Fruit fly (Drosophila melanogaster) whole organism, embryonic: ENCODE results near the gene ClpX.

Experiments
- Atf3 ChIP-seq: fragments of 200-800 bp; sonication (Bioruptor generic); optimal IDR thresholded peaks from 3 replicates; lab custom pipeline; 2016; ENCODE audit warnings: missing biosample characterization, missing genetic modification characterization
- Awh ChIP-seq: fragments of 200-800 bp; sonication (Bioruptor generic); IDR thresholded peaks from 2 replicates; pipeline ENCODE4, ENCODE4 v1.3.6; 2022; ENCODE audit warnings: missing biosample characterization, missing genetic modification characterization
- CG1024 ChIP-seq: fragments of 200-800 bp; sonication (Bioruptor generic); IDR thresholded peaks from 2 replicates; pipeline ENCODE4 v1.3.6; 2022; ENCODE audit warnings: missing biosample characterization, missing genetic modification characterization
- CG12391 ChIP-seq: fragments of 200-800 bp; sonication (Bioruptor generic); optimal IDR thresholded peaks from 3 replicates; lab custom pipeline; 2018; ENCODE audit warnings: missing biosample characterization, mild to moderate bottlenecking, missing genetic modification characterization, moderate library complexity
- CG14860 ChIP-seq: fragments of 200-800 bp; sonication (Bioruptor generic); IDR thresholded peaks from 3 replicates; pipeline ENCODE4 v1.3.6; 2022; ENCODE audit warnings: missing biosample characterization, missing genetic modification characterization; ENCODE audit not compliant: partially characterized antibody
- CG15269 ChIP-seq: fragments of 200-800 bp; sonication (Bioruptor generic); optimal IDR thresholded peaks from 2 replicates; lab custom pipeline; 2018; ENCODE audit warnings: missing biosample characterization, mild to moderate bottlenecking, missing genetic modification characterization, moderate library complexity
- CG1529 ChIP-seq: fragments of 200-800 bp; sonication (Bioruptor generic); optimal IDR thresholded peaks from 3 replicates; lab custom pipeline; 2018; ENCODE audit warnings: missing biosample characterization, missing genetic modification characterization
- CG18619 ChIP-seq: fragments of 200-800 bp; sonication (Bioruptor generic); optimal IDR thresholded peaks from 3 replicates; lab custom pipeline; 2017; ENCODE audit warnings: missing biosample characterization, mild to moderate bottlenecking, missing genetic modification characterization
- CG18764 ChIP-seq: fragments of 200-800 bp; sonication (Bioruptor generic); optimal IDR thresholded peaks from 3 replicates; lab custom pipeline; 2016; ENCODE audit warnings: missing biosample characterization, missing genetic modification characterization
- CG2120 ChIP-seq: fragments of 200-800 bp; sonication (Bioruptor generic); optimal IDR thresholded peaks from 3 replicates; lab custom pipeline; 2016; ENCODE audit warnings: missing biosample characterization, missing genetic modification characterization
- CG3726 ChIP-seq: fragments of 200-800 bp; sonication (Bioruptor generic); IDR thresholded peaks from 3 replicates; pipeline ENCODE4, ENCODE4 v1.3.6; 2022; ENCODE audit warnings: missing biosample characterization, missing genetic modification characterization
- CG4328 ChIP-seq: fragments of 200-800 bp; sonication (Bioruptor generic); optimal IDR thresholded peaks from 3 replicates; lab custom pipeline; 2017; ENCODE audit warnings: missing biosample characterization, missing genetic modification reagents, missing genetic modification characterization
- CG4854 ChIP-seq: fragments of 200-800 bp; sonication (Bioruptor generic); optimal IDR thresholded peaks from 2 replicates; lab custom pipeline; 2016; ENCODE audit warnings: missing biosample characterization, missing genetic modification characterization, inconsistent platforms
- CG6175 ChIP-seq: fragments of 200-800 bp; sonication (Bioruptor generic); IDR thresholded peaks from 3 replicates; pipeline ENCODE4 v1.3.6; 2022; ENCODE audit warnings: missing biosample characterization, missing genetic modification characterization
- CG6813 ChIP-seq: fragments of 200-800 bp; sonication (Bioruptor generic); optimal IDR thresholded peaks from 2 replicates; lab custom pipeline; 2017; ENCODE audit warnings: missing biosample characterization, missing genetic modification characterization, mild to moderate bottlenecking, moderate library complexity, missing genetic modification reagents
- CG7357 ChIP-seq: fragments of 200-800 bp; sonication (Bioruptor generic); IDR thresholded peaks from 3 replicates; pipeline ENCODE4 v1.3.6; 2022; ENCODE audit warnings: missing biosample characterization, missing genetic modification characterization
- CG8388 ChIP-seq: fragments of 200-800 bp; sonication (Bioruptor generic); optimal IDR thresholded peaks from 2 replicates; lab custom pipeline; 2019; ENCODE audit warnings: missing biosample characterization, mild to moderate bottlenecking, missing genetic modification characterization, moderate library complexity
- CkIIα-i1 ChIP-seq: fragments of 200-800 bp; sonication (Bioruptor generic); IDR thresholded peaks from 2 replicates; pipeline ENCODE4 v1.3.6; 2022; ENCODE audit warnings: missing biosample characterization, missing genetic modification characterization
- CoRest ChIP-seq: fragments of 200-800 bp; sonication (Bioruptor generic); optimal IDR thresholded peaks from 3 replicates; lab custom pipeline; 2018; ENCODE audit warnings: missing biosample characterization, mild to moderate bottlenecking, missing genetic modification characterization, moderate library complexity
- Deaf1 ChIP-seq: fragments of 200-800 bp; optimal IDR thresholded peaks from 3 replicates; lab custom pipeline; 2019; ENCODE audit warnings: missing biosample characterization, mild to moderate bottlenecking, missing genetic modification characterization, moderate library complexity
- Dll ChIP-seq: fragments of 200-800 bp; sonication (Bioruptor generic); IDR thresholded peaks from 4 replicates; pipeline ENCODE4 v1.3.6; 2022; ENCODE audit warnings: missing biosample characterization, missing genetic modification characterization; ENCODE audit not compliant: partially characterized antibody
- E2f2 ChIP-seq: fragments of 200-800 bp; sonication (Bioruptor generic); IDR thresholded peaks from 2 replicates; pipeline ENCODE4 v1.3.6; 2022; ENCODE audit warnings: missing biosample characterization, missing genetic modification characterization
- HHEX ChIP-seq: fragments of 200-800 bp; sonication (Bioruptor generic); optimal IDR thresholded peaks from 3 replicates; lab custom pipeline; 2017; ENCODE audit warnings: missing biosample characterization, mild to moderate bottlenecking, missing genetic modification characterization, missing genetic modification reagents
- HmgD ChIP-seq: fragments of 200-800 bp; sonication (Bioruptor generic); optimal IDR thresholded peaks from 3 replicates; lab custom pipeline; 2016; ENCODE audit warnings: missing biosample characterization, missing genetic modification characterization
- Hsf ChIP-seq: fragments of 200-800 bp; sonication (Bioruptor generic); optimal IDR thresholded peaks from 3 replicates; lab custom pipeline; 2016; ENCODE audit warnings: missing biosample characterization, missing genetic modification characterization
- Nf-YB ChIP-seq: fragments of 200-800 bp; sonication (Bioruptor generic); optimal IDR thresholded peaks from 3 replicates; lab custom pipeline; 2019; ENCODE audit warnings: missing biosample characterization, mild to moderate bottlenecking, missing genetic modification characterization, moderate library complexity
- Scr ChIP-seq: fragments of 200-800 bp; sonication (Bioruptor generic); IDR thresholded peaks from 2 replicates; pipeline ENCODE4 v1.3.6; 2022; ENCODE audit warnings: missing biosample characterization, missing genetic modification characterization; ENCODE audit not compliant: partially characterized antibody
- Spps ChIP-seq: fragments of 200-800 bp; sonication (Bioruptor generic); optimal IDR thresholded peaks from 2 replicates; lab custom pipeline; 2018; ENCODE audit warnings: missing biosample characterization, mild to moderate bottlenecking, missing genetic modification characterization
- Ssrp ChIP-seq: fragments of 200-800 bp; sonication (Bioruptor generic); optimal IDR thresholded peaks from 2 replicates; lab custom pipeline; 2018; ENCODE audit warnings: missing biosample characterization, mild to moderate bottlenecking, missing genetic modification characterization, moderate library complexity
- ac ChIP-seq: fragments of 200-800 bp; sonication (Bioruptor generic); optimal IDR thresholded peaks from 3 replicates; lab custom pipeline; 2017; ENCODE audit warnings: missing biosample characterization, mild to moderate bottlenecking, missing genetic modification characterization
- amos ChIP-seq: fragments of 200-800 bp; sonication (Bioruptor generic); IDR thresholded peaks from 2 replicates; pipeline ENCODE4 v1.3.6; 2022; ENCODE audit warnings: missing biosample characterization, missing genetic modification characterization; ENCODE audit not compliant: partially characterized antibody
- cas ChIP-seq: fragments of 200-800 bp; sonication (Bioruptor generic); IDR thresholded peaks from 2 replicates; pipeline ENCODE4 v1.3.6; 2022; ENCODE audit warnings: missing biosample characterization, missing genetic modification characterization
- chif ChIP-seq, 2 experiments: fragments of 200-800 bp; sonication (Bioruptor generic); optimal IDR thresholded peaks; 3 replicates each; lab custom pipeline; 2016; ENCODE audit warnings: missing biosample characterization in 2 of 2, missing genetic modification characterization in 2 of 2
- danr ChIP-seq: fragments of 200-800 bp; sonication (Bioruptor generic); IDR thresholded peaks from 2 replicates; pipeline ENCODE4 v1.3.6; 2022; ENCODE audit warnings: missing biosample characterization, missing genetic modification characterization
- dati ChIP-seq: fragments of 200-800 bp; sonication (Bioruptor generic); IDR thresholded peaks from 2 replicates; pipeline ENCODE4 v1.3.6; 2022; ENCODE audit warnings: missing biosample characterization, missing genetic modification characterization
- disco-r ChIP-seq: fragments of 200-800 bp; sonication (Bioruptor generic); optimal IDR thresholded peaks from 2 replicates; lab custom pipeline; 2016; ENCODE audit warnings: missing biosample characterization, missing genetic modification characterization
- dmrt11E ChIP-seq: fragments of 200-800 bp; sonication (Bioruptor generic); optimal IDR thresholded peaks from 3 replicates; lab custom pipeline; 2018; ENCODE audit warnings: missing biosample characterization, mild to moderate bottlenecking, missing genetic modification characterization, moderate library complexity
- esg ChIP-seq: fragments of 200-800 bp; sonication (Bioruptor generic); conservative IDR thresholded peaks from 2 replicates; pipeline ENCODE4 v1.3.6; 2022; ENCODE audit warnings: missing biosample characterization, missing genetic modification characterization
- fd3F ChIP-seq: fragments of 200-800 bp; sonication (Bioruptor generic); optimal IDR thresholded peaks from 2 replicates; lab custom pipeline; 2018; ENCODE audit warnings: missing biosample characterization, mild to moderate bottlenecking, missing genetic modification characterization, moderate library complexity
- jumu ChIP-seq: fragments of 200-800 bp; sonication (Bioruptor generic); optimal IDR thresholded peaks from 3 replicates; lab custom pipeline; 2016; ENCODE audit warnings: missing biosample characterization, missing genetic modification characterization
- klu ChIP-seq: fragments of 200-800 bp; sonication (Bioruptor generic); IDR thresholded peaks from 2 replicates; pipeline ENCODE4 v1.3.6; 2022; ENCODE audit warnings: missing biosample characterization, missing genetic modification characterization
- kni ChIP-seq: fragments of 200-800 bp; sonication (Bioruptor generic); optimal IDR thresholded peaks from 3 replicates; lab custom pipeline; 2017; ENCODE audit warnings: mild to moderate bottlenecking, missing biosample characterization, missing genetic modification reagents, missing genetic modification characterization
- pb ChIP-seq: fragments of 200-800 bp; sonication (Bioruptor generic); optimal IDR thresholded peaks from 3 replicates; lab custom pipeline; 2016; ENCODE audit warnings: missing biosample characterization, missing genetic modification characterization
- seq ChIP-seq: fragments of 200-800 bp; sonication (Bioruptor generic); IDR thresholded peaks from 2 replicates; pipeline ENCODE4 v1.3.6; 2022; ENCODE audit warnings: missing biosample characterization, missing genetic modification characterization
- stwl ChIP-seq: fragments of 200-800 bp; sonication (Bioruptor generic); optimal IDR thresholded peaks from 3 replicates; lab custom pipeline; 2018; ENCODE audit warnings: missing biosample characterization, mild to moderate bottlenecking, missing genetic modification characterization, moderate library complexity
- trh ChIP-seq: fragments of 200-800 bp; sonication (Bioruptor generic); optimal IDR thresholded peaks from 2 replicates; lab custom pipeline; 2016; ENCODE audit warnings: missing biosample characterization, missing genetic modification characterization
- unc-4 ChIP-seq: fragments of 200-800 bp; sonication (Bioruptor generic); IDR thresholded peaks from 2 replicates; pipeline ENCODE4 v1.3.6; 2022; ENCODE audit warnings: missing biosample characterization, missing genetic modification characterization; ENCODE audit not compliant: partially characterized antibody
- vnd ChIP-seq: fragments of 200-800 bp; sonication (Bioruptor generic); IDR thresholded peaks from 3 replicates; pipeline ENCODE4 v1.3.6; 2022; ENCODE audit warnings: missing biosample characterization, missing genetic modification characterization; ENCODE audit not compliant: partially characterized antibody
- wek ChIP-seq: fragments of 200-800 bp; sonication (Bioruptor generic); optimal IDR thresholded peaks from 3 replicates; lab custom pipeline; 2018; ENCODE audit warnings: missing biosample characterization, mild to moderate bottlenecking, missing genetic modification characterization, moderate library complexity

ClpX gene

dm6 chr3R:19934840-19935776 lies 31.6 kb upstream of the ClpX start, which contains the start of gene mira (continued):
- TF ChIP-seq HmgD (GFP tag; lab: Kevin White, UChicago) = no peak
- TF ChIP-seq CG18619 (GFP tag; lab: Kevin White, UChicago) = no peak
- peak; percentile 45 for TF ChIP-seq ac (GFP tag; lab: Kevin White, UChicago)
- TF ChIP-seq CG7357 (GFP tag; lab: Robert Waterston, UW) = no peak
- peak; percentile 25 for TF ChIP-seq CoRest
- TF ChIP-seq Spps (tag; lab: Kevin White, UChicago) = no peak
- no peak for TF ChIP-seq danr (GFP tag; lab: Robert Waterston, UW)
- TF ChIP-seq klu (GFP tag; lab: Robert Waterston, UW) = no peak
- TF ChIP-seq disco-r (GFP tag; lab: Kevin White, UChicago) = no peak
- TF ChIP-seq Scr (GFP tag; lab: Robert Waterston, UW) = no peak
- no peak for TF ChIP-seq Nf-YB (GFP tag; lab: Kevin White, UChicago)
- TF ChIP-seq vnd = no peak
- no peak for TF ChIP-seq stwl (tag; lab: Kevin White, UChicago)
- no peak for TF ChIP-seq E2f2
- no peak for TF ChIP-seq CG6813
- TF ChIP-seq seq (GFP tag; lab: Robert Waterston, UW) = peak; percentile 41; the same call in 1 of the 2 replicates
- TF ChIP-seq amos (GFP tag; lab: Robert Waterston, UW) = no peak; the same call in 1 of the 2 replicates
- TF ChIP-seq Atf3 (GFP tag; lab: Kevin White, UChicago) = no peak
- no peak for TF ChIP-seq CG8388 (GFP tag; lab: Kevin White, UChicago)
- TF ChIP-seq HHEX (GFP tag; lab: Kevin White, UChicago) = no peak
- TF ChIP-seq Deaf1 (tag; lab: Kevin White, UChicago) = no peak
- TF ChIP-seq dmrt11E = peak; percentile 72
- TF ChIP-seq Dll (GFP tag; lab: Robert Waterston, UW) = no peak
- no peak for TF ChIP-seq Awh (GFP tag; lab: Robert Waterston, UW)
- TF ChIP-seq CG18764 = no peak
- no peak for TF ChIP-seq pb
- no peak for TF ChIP-seq CG1024 (GFP tag; lab: Robert Waterston, UW)
- no peak for TF ChIP-seq unc-4 (GFP tag; lab: Robert Waterston, UW)
- TF ChIP-seq CG6175 (GFP tag; lab: Robert Waterston, UW) = no peak
- TF ChIP-seq CG2120 (GFP tag; lab: Kevin White, UChicago) = no peak
- no peak for TF ChIP-seq fd3F (GFP tag; lab: Kevin White, UChicago)
- no peak for TF ChIP-seq wek (GFP tag; lab: Kevin White, UChicago)
- TF ChIP-seq CG4328 (GFP tag; lab: Kevin White, UChicago) = no peak
- TF ChIP-seq dati (GFP tag; lab: Robert Waterston, UW) = no peak
- TF ChIP-seq CG4854 (GFP tag; lab: Kevin White, UChicago) = no peak
- no peak for TF ChIP-seq cas (GFP tag; lab: Robert Waterston, UW)
- TF ChIP-seq jumu (GFP tag; lab: Kevin White, UChicago) = no peak
- TF ChIP-seq CG14860 (GFP tag; lab: Robert Waterston, UW) = no peak
- peak; percentile 26 for TF ChIP-seq CG12391 (tag; lab: Kevin White, UChicago)
- TF ChIP-seq esg (GFP tag; lab: Robert Waterston, UW) = no peak
- TF ChIP-seq CG15269 (tag; lab: Kevin White, UChicago) = no peak
- no peak for TF ChIP-seq kni (GFP tag; lab: Kevin White, UChicago)
- TF ChIP-seq Hsf = no peak
- no peak for TF ChIP-seq chif (GFP tag; optimal IDR thresholded peaks at IDR 0.05; lab: Kevin White, UChicago)
- no peak for TF ChIP-seq CkIIα-i1 (GFP tag; lab: Robert Waterston, UW)
- TF ChIP-seq CG3726 (GFP tag; lab: Robert Waterston, UW) = no peak
- TF ChIP-seq Ssrp = peak; percentile 3
- no peak for TF ChIP-seq CG1529 (GFP tag; lab: Kevin White, UChicago)
- TF ChIP-seq trh = no peak
